Worm (Caenorhabditis elegans): Measurements from ENCODE around the gene K08E4.8.
A peak's percentile ranks its signal among the peaks of the same experiment; 100 is the strongest.

The K08E4.8 gene

ce11 chrIV:12096479-12096878, 35.4 kb upstream of the K08E4.8 start, which contains the start of gene mon-2:
mon-2 (plus strand) TSS chrIV:12096779.
- TF ChIP-seq nhr-11 (tag; optimal IDR thresholded peaks at IDR 0.05) (no peak), mec-3 (tag; optimal IDR thresholded peaks at IDR 0.05; ENCODE audit: borderline replicate concordance) (no peak), lin-11 (tag; optimal IDR thresholded peaks at IDR 0.05) (no peak), T23F11.4 (GFP tag; optimal IDR thresholded peaks at IDR 0.05) (no peak), ceh-34 (tag; optimal IDR thresholded peaks at IDR 0.05) (no peak), unc-55 (GFP tag; optimal IDR thresholded peaks at IDR 0.05) (no peak), ceh-30 (tag; optimal IDR thresholded peaks at IDR 0.05) (no peak), ceh-18 (tag; optimal IDR thresholded peaks at IDR 0.05) (no peak), elt-2 (tag; optimal IDR thresholded peaks at IDR 0.05) (no peak), eyg-1 (tag; optimal IDR thresholded peaks at IDR 0.05) (no peak), rnt-1 (tag; optimal IDR thresholded peaks at IDR 0.05) (no peak), pha-4 (tag; optimal IDR thresholded peaks at IDR 0.05) (no peak), zip-5 (tag; optimal IDR thresholded peaks at IDR 0.05) (no peak), ceh-9 (tag; optimal IDR thresholded peaks at IDR 0.05) (no peak), ceh-6 (GFP tag; optimal IDR thresholded peaks at IDR 0.05) (no peak)

DNA sequence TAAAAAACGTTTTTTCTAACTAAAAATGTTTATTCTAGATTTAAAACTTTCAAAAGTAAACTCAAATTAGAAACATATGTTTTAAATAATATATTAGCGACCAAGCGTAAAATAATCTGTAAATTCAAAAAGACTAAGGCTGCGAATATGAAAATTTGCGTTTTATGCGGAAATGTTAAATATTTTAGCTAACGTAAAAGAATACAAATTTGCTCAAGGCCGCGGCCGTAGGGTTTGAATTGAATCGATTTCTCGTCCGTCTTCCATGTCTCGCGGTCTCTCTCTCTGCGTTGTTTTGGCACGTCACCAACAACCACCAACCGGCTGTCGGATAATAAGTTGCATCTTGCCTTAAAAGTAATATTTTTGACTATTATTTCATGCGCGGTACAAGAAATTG, 32.7 kb upstream of the K08E4.8 start, which contains the start of gene F11A10.5:
Gene F11A10.5, plus strand, starts transcription at position 301 of the 400 bp plus-strand sequence.
- no peak for TF ChIP-seq fkh-10 (GFP tag; optimal IDR thresholded peaks at IDR 0.05)
- TF ChIP-seq pat-9 (tag; optimal IDR thresholded peaks at IDR 0.05), result no peak
- no peak for TF ChIP-seq K02D7.2 (tag; optimal IDR thresholded peaks at IDR 0.05)
- TF ChIP-seq ceh-30 (tag; optimal IDR thresholded peaks at IDR 0.05), result no peak
- no peak for TF ChIP-seq Y22D7AL.16 (tag; optimal IDR thresholded peaks at IDR 0.05)
- no peak for TF ChIP-seq ceh-18 (tag; optimal IDR thresholded peaks at IDR 0.05)
- TF ChIP-seq pha-2 (tag; optimal IDR thresholded peaks at IDR 0.05), result no peak
- TF ChIP-seq K09A11.1 (tag; optimal IDR thresholded peaks at IDR 0.05; ENCODE audit: insufficient read depth), result no peak
- TF ChIP-seq zip-5 (tag; optimal IDR thresholded peaks at IDR 0.05), result peak; percentile 16
- no peak for TF ChIP-seq elt-4 (tag; optimal IDR thresholded peaks at IDR 0.05)
- peak; percentile 47 for TF ChIP-seq ceh-48 (tag; optimal IDR thresholded peaks at IDR 0.05)
- TF ChIP-seq ceh-31 (tag; optimal IDR thresholded peaks at IDR 0.05), result peak; percentile 10

DNA sequence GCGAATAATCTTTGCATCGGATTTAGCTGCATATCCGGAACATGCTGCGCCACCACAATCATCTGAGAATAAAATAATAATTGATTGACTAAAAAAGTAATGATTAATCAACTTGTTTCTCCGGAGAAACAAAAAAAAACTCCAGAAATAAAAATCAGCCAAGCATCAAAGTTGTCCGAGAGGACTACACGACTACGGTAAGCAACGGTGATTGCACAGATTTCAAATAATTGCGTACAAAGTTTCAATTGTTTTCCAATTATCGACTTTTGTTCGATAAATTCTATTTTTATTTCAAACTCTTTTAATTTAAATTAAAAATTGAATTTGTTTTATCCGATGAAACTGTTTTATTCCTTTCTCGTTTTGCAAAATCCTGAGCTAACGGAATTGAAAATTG, 32.3 kb upstream of the K08E4.8 start, which contains the start of gene cpsf-4:
Gene cpsf-4, minus strand, starts transcription at position 62 of the 400 bp plus-strand sequence.
- TF ChIP-seq ceh-22 (tag; optimal IDR thresholded peaks at IDR 0.05), result no peak
- no peak for TF ChIP-seq elt-2 (tag; optimal IDR thresholded peaks at IDR 0.05)
- no peak for TF ChIP-seq nfya-1 (tag; optimal IDR thresholded peaks at IDR 0.05)
- no peak for TF ChIP-seq dve-1 (tag; optimal IDR thresholded peaks at IDR 0.05)
- no peak for TF ChIP-seq K02D7.2 (tag; optimal IDR thresholded peaks at IDR 0.05)
- TF ChIP-seq zip-5 (tag; optimal IDR thresholded peaks at IDR 0.05), result no peak
- no peak for TF ChIP-seq gmeb-2 (tag; optimal IDR thresholded peaks at IDR 0.05)
- no peak for TF ChIP-seq pha-2 (tag; optimal IDR thresholded peaks at IDR 0.05)
- TF ChIP-seq lin-11 (tag; optimal IDR thresholded peaks at IDR 0.05), result no peak
- no peak for TF ChIP-seq hlh-8 (tag; optimal IDR thresholded peaks at IDR 0.05)

ce11 chrIV:12092113-12092512, 31.0 kb upstream of the K08E4.8 start, which contains the start of gene mig-32:
mig-32 (minus strand) TSS chrIV:12092213.
- TF ChIP-seq elt-4 (tag; optimal IDR thresholded peaks at IDR 0.05) (no peak), zip-5 (tag; optimal IDR thresholded peaks at IDR 0.05) (no peak), ceh-2 (tag; optimal IDR thresholded peaks at IDR 0.05) (no peak), npax-4 (tag; optimal IDR thresholded peaks at IDR 0.05) (no peak), ref-2 (tag; optimal IDR thresholded peaks at IDR 0.05) (no peak), unc-55 (GFP tag; optimal IDR thresholded peaks at IDR 0.05) (no peak), ceh-30 (tag; optimal IDR thresholded peaks at IDR 0.05) (no peak), ceh-31 (tag; optimal IDR thresholded peaks at IDR 0.05) (no peak), rnt-1 (tag; optimal IDR thresholded peaks at IDR 0.05) (no peak), pax-1 (tag; optimal IDR thresholded peaks at IDR 0.05) (no peak), dmd-4 (tag; optimal IDR thresholded peaks at IDR 0.05; ENCODE audit: borderline replicate concordance) (no peak), ceh-48 (tag; optimal IDR thresholded peaks at IDR 0.05) (no peak), C08G9.2 (tag; optimal IDR thresholded peaks at IDR 0.05) (no peak), syd-9 (tag; optimal IDR thresholded peaks at IDR 0.05) (no peak), ceh-9 (tag; optimal IDR thresholded peaks at IDR 0.05) (no peak), K09A11.1 (tag; optimal IDR thresholded peaks at IDR 0.05; ENCODE audit: insufficient read depth) (no peak), unc-86 (tag; optimal IDR thresholded peaks at IDR 0.05) (no peak), tbx-7 (tag; optimal IDR thresholded peaks at IDR 0.05) (no peak), fkh-10 (GFP tag; optimal IDR thresholded peaks at IDR 0.05) (no peak)

All from whole organism, late embryonic.